Worm (Caenorhabditis elegans) whole organism, late embryonic: ENCODE data around the gene T15B7.8.

Experiments
- ceh-34 ChIP-seq: sonication (generic microtip); optimal IDR thresholded peaks from 2 replicates; lab custom pipeline; 2016; ENCODE audit warnings: mild to moderate bottlenecking, missing genetic modification characterization, missing compliant biosample characterization
- pax-1 ChIP-seq: fragments of 150-350 bp; optimal IDR thresholded peaks from 2 replicates; lab custom pipeline; 2014; ENCODE audit warnings: missing biosample characterization, missing genetic modification characterization

T15B7.8 gene

DNA sequence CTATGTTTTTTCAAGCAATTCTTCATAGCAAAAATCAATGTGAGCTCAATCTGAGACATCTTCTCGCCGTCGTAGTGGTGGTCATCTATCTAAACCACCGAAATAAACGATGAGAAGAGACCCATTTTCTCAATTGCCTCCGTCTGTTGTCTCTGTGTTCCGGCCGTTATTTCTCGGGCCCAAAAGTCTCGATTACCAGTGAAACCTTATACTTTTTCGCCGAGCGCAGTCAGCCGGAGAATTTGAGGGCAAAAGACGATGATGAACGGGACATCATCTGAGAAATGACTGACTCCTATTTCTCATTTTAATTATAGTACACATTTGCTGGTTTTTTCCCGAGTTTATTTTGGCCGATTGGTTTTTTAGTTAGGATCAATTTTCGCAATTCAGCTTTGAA is 54.2 kb downstream of the T15B7.8 start:
- TF ChIP-seq ceh-34 (tag; lab: Kevin White, UChicago) (peak; percentile 81), pax-1 (tag; lab: Kevin White, UChicago) (no peak)
